Worm (Caenorhabditis elegans): Measurements from ENCODE around the gene K05F1.8.

The K05F1.8 gene

DNA sequence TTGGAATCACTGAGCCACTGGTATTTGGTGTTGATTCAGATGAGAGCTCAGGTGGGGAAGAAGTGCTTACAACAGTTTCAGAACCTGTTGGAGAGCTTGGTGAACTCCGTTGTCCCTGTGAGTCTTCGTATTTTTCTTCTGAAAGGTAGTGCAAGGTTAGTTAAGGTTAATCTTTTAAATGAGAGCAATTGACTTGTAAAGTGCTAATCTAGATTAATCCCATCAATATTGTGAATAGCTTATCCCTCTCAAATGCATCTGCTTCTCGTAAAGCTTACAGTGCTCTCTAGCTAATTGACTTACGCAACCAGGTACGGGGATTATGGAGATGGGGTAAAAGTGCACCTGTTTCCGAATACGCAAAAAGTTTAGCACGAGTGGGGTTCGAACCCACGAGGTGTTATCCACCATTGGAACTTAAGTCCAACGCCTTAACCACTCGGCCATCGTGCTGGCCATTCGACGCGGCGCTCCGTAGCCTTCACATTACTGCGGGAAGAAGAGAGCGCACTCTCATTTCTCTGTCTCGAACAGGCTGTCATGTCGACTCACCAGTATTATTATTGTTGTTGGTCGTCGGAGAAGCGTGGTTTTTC lies 26.8 kb downstream of the K05F1.8 start (continued):
- TF ChIP-seq zip-11 (GFP tag; IDR thresholded peaks at IDR 0.05) (0 out of 2 replicates have a peak, but pooled peaks have one; percentile 32), lsy-2 (tag; optimal IDR thresholded peaks at IDR 0.05) (no peak), lin-29 (GFP tag; IDR thresholded peaks at IDR 0.05) (0 out of 2 replicates have a peak, but pooled peaks have one; percentile 27), Y105C5A.15 (GFP tag; IDR thresholded peaks at IDR 0.05) (peak; percentile 71; the same call in 1 of the 2 replicates), spr-3 (GFP tag; optimal IDR thresholded peaks at IDR 0.05) (peak; percentile 1), hmg-1.1 (GFP tag; IDR thresholded peaks at IDR 0.05) (peak; percentile 83), Y75B8A.6 (GFP tag; IDR thresholded peaks at IDR 0.05) (no peak), nhr-77 (tag; optimal IDR thresholded peaks at IDR 0.05) (no peak), D1046.2 (GFP tag; IDR thresholded peaks at IDR 0.05) (0 out of 2 replicates have a peak, but pooled peaks have one; percentile 59), snpc-1.2 (GFP tag; IDR thresholded peaks at IDR 0.05) (peak; percentile 65; the same call in 1 of the 2 replicates), lin-13 (GFP tag; optimal IDR thresholded peaks at IDR 0.05) (peak; percentile 48), Y5F2A.4 (GFP tag; optimal IDR thresholded peaks at IDR 0.05) (no peak), nhr-111 (GFP tag; optimal IDR thresholded peaks at IDR 0.05) (no peak), unc-62 (GFP tag; optimal IDR thresholded peaks at IDR 0.05 in 1 of 2) (peak in 1 of 2 experiments; percentile 93), unc-62 (tag; optimal IDR thresholded peaks at IDR 0.05) (no peak), lim-7 (GFP tag; IDR thresholded peaks at IDR 0.05) (peak; percentile 87), tra-1 (GFP tag; IDR thresholded peaks at IDR 0.05) (no peak), spr-1 (tag; optimal IDR thresholded peaks at IDR 0.05) (peak; percentile 23), ceh-28 (tag; optimal IDR thresholded peaks at IDR 0.05) (no peak), nhr-102 (tag; optimal IDR thresholded peaks at IDR 0.05) (peak; percentile 14), dve-1 (tag; optimal IDR thresholded peaks at IDR 0.05; ENCODE audit: insufficient read depth) (peak; percentile 41), ztf-7 (tag; optimal IDR thresholded peaks at IDR 0.05) (peak; percentile 34), ama-1 (optimal IDR thresholded peaks at IDR 0.05) (no peak), Y48G9A.11 (GFP tag; IDR thresholded peaks at IDR 0.05) (peak; percentile 59; the same call in 1 of the 2 replicates), dmd-6 (GFP tag; IDR thresholded peaks at IDR 0.05) (peak; percentile 58), ceh-62 (tag; optimal IDR thresholded peaks at IDR 0.05) (no peak), zip-2 (tag; optimal IDR thresholded peaks at IDR 0.05) (no peak), nhr-28 (tag; optimal IDR thresholded peaks at IDR 0.05) (peak; percentile 34), php-3 (GFP tag; IDR thresholded peaks at IDR 0.05) (peak; percentile 53), F10B5.3 (tag; optimal IDR thresholded peaks at IDR 0.05) (peak; percentile 14), T20F7.1 (GFP tag; optimal IDR thresholded peaks at IDR 0.05) (no peak), dmd-8 (GFP tag; IDR thresholded peaks at IDR 0.05) (peak; percentile 67; the same call in 1 of the 2 replicates), lin-15B (tag; optimal IDR thresholded peaks at IDR 0.05) (no peak), egl-43 (GFP tag; IDR thresholded peaks at IDR 0.05) (peak; percentile 87), unc-130 (GFP tag; optimal IDR thresholded peaks at IDR 0.05) (peak; percentile 49), lin-38 (GFP tag; IDR thresholded peaks at IDR 0.05) (peak; percentile 72), zfp-2 (tag; optimal IDR thresholded peaks at IDR 0.05) (no peak), F37D6.2 (tag; optimal IDR thresholded peaks at IDR 0.05) (peak; percentile 2), ceh-44 (GFP tag; IDR thresholded peaks at IDR 0.05) (0 out of 2 replicates have a peak, but pooled peaks have one; percentile 13), nhr-11 (tag; optimal IDR thresholded peaks at IDR 0.05) (no peak), nhr-76 (tag; optimal IDR thresholded peaks at IDR 0.05) (no peak), mxl-3 (GFP tag; optimal IDR thresholded peaks at IDR 0.05) (peak; percentile 57), lin-39 (tag; optimal IDR thresholded peaks at IDR 0.05) (no peak), hlh-30 (tag; optimal IDR thresholded peaks at IDR 0.05; ENCODE audit: insufficient read depth) (peak; percentile 59), mxl-2 (GFP tag; conservative IDR thresholded peaks at IDR 0.05) (no peak)

All from whole organism, L4 larva.